Worm (Caenorhabditis elegans): ENCODE results near the gene F56C3.4.

The F56C3.4 gene

DNA sequence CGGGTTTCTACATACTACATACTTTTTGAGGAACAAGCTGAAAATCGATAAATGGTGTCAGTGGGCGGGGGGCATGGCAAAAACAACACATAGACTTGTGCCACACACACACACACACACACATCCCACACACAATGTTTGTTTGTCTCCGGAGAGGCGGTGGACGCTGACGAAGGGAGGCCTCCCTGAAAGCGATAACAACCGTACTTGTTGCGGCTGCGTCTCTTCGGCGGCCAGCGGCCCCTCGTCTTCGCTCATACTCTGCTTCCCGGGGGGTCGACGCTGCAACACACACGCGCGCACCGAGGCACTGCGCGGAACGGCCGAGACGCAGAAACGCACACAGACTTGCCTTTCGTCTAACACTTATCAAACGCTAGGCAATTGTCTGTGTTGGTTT lies 40.8 kb downstream of the F56C3.4 start (continued):
- TF ChIP-seq F49E8.2 (tag; optimal IDR thresholded peaks at IDR 0.05; ENCODE audit: borderline replicate concordance) (no peak), mdl-1 (tag; optimal IDR thresholded peaks at IDR 0.05) (peak; percentile 81 to 85), mxl-2 (GFP tag; conservative IDR thresholded peaks at IDR 0.05) (no peak), ceh-20 (GFP tag; IDR thresholded peaks at IDR 0.05) (no peak), madf-5 (GFP tag; IDR thresholded peaks at IDR 0.05) (no peak), lin-1 (GFP tag; IDR thresholded peaks at IDR 0.05) (no peak), Y75B8A.6 (GFP tag; IDR thresholded peaks at IDR 0.05) (no peak), F37D6.2 (tag; optimal IDR thresholded peaks at IDR 0.05) (peak; percentile 17), mes-2 (tag; optimal IDR thresholded peaks at IDR 0.05; ENCODE audit: poor library complexity, severe bottlenecking) (peak; percentile 78), daf-8 (GFP tag; IDR thresholded peaks at IDR 0.05) (no peak), hmg-1.1 (GFP tag; IDR thresholded peaks at IDR 0.05) (peak; percentile 88), nhr-41 (GFP tag; IDR thresholded peaks at IDR 0.05) (0 out of 2 replicates have a peak, but pooled peaks have one; percentile 36)

DNA sequence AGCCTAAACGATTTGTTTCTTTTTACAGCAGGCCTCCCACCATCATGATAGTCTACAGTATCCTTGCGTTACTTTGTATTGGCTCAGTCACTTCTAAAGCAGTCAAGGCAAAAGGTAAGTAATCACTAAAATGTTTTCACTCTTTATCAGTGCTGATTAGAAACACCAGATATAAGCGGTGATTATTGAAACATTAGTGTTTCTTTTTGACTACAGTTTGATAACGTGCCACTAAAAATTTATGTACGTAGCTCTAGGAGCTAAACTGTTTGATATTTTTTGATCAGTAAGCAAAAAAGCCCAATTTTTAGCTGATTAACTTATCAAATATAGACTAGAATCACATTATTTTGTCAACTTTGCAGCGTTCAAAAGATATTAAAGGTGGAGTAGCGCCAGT lies 49.0 kb downstream of the F56C3.4 start:
- TF ChIP-seq zag-1 (tag; optimal IDR thresholded peaks at IDR 0.05) (no peak), dmd-8 (GFP tag; IDR thresholded peaks at IDR 0.05) (no peak), ceh-82 (tag; optimal IDR thresholded peaks at IDR 0.05) (no peak), nhr-48 (tag; optimal IDR thresholded peaks at IDR 0.05) (no peak), nhr-11 (tag; optimal IDR thresholded peaks at IDR 0.05) (no peak), ceh-62 (tag; optimal IDR thresholded peaks at IDR 0.05) (no peak), nhr-25 (tag; optimal IDR thresholded peaks at IDR 0.05; ENCODE audit: borderline replicate concordance, insufficient read depth) (no peak), nhr-77 (tag; optimal IDR thresholded peaks at IDR 0.05) (no peak), tra-1 (GFP tag; IDR thresholded peaks at IDR 0.05) (no peak), pqm-1 (tag; optimal IDR thresholded peaks at IDR 0.05) (peak; percentile 1), dve-1 (tag; optimal IDR thresholded peaks at IDR 0.05; ENCODE audit: insufficient read depth) (no peak), mxl-3 (GFP tag; optimal IDR thresholded peaks at IDR 0.05) (no peak), lin-39 (tag; optimal IDR thresholded peaks at IDR 0.05) (no peak), mep-1 (tag; optimal IDR thresholded peaks at IDR 0.05) (no peak), aha-1 (tag) (peak; percentile 86), ZK546.5 (tag; optimal IDR thresholded peaks at IDR 0.05) (no peak), daf-16 (GFP tag; optimal IDR thresholded peaks at IDR 0.05) (no peak), daf-16 (tag; optimal IDR thresholded peaks at IDR 0.05) (peak; percentile 54), lin-38 (GFP tag; IDR thresholded peaks at IDR 0.05) (no peak), egl-43 (GFP tag; IDR thresholded peaks at IDR 0.05) (no peak), nhr-28 (tag; optimal IDR thresholded peaks at IDR 0.05) (peak; percentile 42), daf-12 (tag; optimal IDR thresholded peaks at IDR 0.05) (no peak), hmg-1.1 (GFP tag; IDR thresholded peaks at IDR 0.05) (no peak), unc-130 (GFP tag; optimal IDR thresholded peaks at IDR 0.05) (no peak)

DNA sequence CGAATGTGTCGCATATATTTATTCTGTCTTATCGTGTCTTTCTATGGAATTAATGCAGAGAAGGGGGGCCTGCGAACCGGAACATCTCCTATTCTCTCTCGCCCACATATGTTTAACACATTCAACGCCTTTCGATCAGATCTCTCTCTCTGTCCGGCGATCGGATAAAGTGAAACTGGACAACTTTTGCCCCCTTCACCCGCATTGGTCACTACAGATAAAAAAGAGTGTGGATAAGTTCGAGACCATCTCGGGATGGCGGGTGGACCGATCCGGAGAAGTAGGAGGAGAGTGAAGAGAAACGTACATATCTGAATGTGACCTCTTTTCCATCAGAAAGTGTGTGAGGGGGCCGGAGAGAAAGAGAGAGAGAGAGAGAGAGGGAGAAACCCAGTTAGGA lies 49.4 kb downstream of the F56C3.4 start, which contains the start of gene H42K12.3:
Gene H42K12.3, plus strand, starts transcription at position 308 of the 400 bp plus-strand sequence.
- TF ChIP-seq lir-3 (tag; optimal IDR thresholded peaks at IDR 0.05) (no peak), set-16 (GFP tag; IDR thresholded peaks at IDR 0.05) (no peak), hlh-11 (tag; optimal IDR thresholded peaks at IDR 0.05) (peak; percentile 12)

Data from whole organism, L4 larva.